Fruit fly (Drosophila melanogaster): ENCODE results near the gene Fife.

DNA sequence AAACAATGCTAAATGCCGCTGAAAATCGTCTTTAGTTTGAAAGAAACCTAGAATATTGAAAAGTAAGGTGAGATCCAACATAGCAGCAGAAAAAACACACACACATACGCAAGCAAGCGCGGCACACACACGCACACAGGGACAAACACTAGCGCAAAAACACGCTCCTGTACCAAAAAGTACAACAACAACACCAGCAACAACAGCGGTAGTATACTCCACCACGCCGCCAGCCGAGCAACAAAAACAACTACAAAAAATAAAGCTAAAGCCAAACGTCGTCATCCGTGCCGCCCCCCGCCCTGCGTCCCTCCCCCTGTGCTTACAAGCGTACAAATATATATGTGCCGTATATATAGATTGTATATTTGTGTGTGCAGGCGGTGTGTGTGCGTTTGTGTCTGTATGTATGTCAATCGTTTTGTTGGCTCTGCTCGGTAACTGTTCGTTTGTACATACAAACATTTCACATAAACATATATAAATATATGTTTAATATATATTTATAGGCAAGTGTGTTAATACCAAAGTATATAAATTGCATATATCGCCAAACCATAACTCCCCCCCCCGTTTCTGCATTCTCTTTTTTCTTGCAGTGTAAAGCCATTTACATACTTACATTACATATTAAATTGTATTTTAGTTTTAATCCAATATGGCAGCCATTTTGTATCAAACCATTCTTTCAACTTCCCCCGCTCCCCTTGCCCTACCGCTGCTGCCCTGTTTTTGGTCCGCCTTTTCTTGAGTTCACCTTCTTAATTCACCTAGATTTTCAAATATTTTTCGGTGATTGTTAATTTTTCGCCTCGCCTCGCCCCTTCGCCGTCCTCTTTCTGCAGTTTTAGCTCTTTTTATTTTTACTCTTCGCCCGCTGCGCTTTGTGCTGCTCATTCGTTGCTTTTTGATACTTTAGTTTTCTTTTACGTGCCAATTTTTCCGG lies 75.2 kb downstream of the Fife start:
- TF ChIP-seq achi (GFP tag; optimal IDR thresholded peaks at IDR 0.05) (peak; percentile 44), salr (GFP tag; optimal IDR thresholded peaks at IDR 0.05) (no peak), CG9139 (GFP tag; optimal IDR thresholded peaks at IDR 0.05) (peak; percentile 38), CG6854 (GFP tag; optimal IDR thresholded peaks at IDR 0.05) (no peak), Hr38 (GFP tag; optimal IDR thresholded peaks at IDR 0.05) (no peak), cyc (GFP tag; optimal IDR thresholded peaks at IDR 0.05) (no peak), CG34406 (GFP tag; optimal IDR thresholded peaks at IDR 0.05) (peak; percentile 67), fd59A (GFP tag; optimal IDR thresholded peaks at IDR 0.05) (no peak), net (GFP tag; optimal IDR thresholded peaks at IDR 0.05) (peak; percentile 37), Smox (GFP tag; optimal IDR thresholded peaks at IDR 0.05) (no peak), CG15336 (GFP tag; IDR thresholded peaks at IDR 0.05) (peak; percentile 72)

Measured in whole organism, prepupa.